Fruit fly (Drosophila melanogaster): ENCODE measurements around the gene Lkr.

Gene Lkr

DNA sequence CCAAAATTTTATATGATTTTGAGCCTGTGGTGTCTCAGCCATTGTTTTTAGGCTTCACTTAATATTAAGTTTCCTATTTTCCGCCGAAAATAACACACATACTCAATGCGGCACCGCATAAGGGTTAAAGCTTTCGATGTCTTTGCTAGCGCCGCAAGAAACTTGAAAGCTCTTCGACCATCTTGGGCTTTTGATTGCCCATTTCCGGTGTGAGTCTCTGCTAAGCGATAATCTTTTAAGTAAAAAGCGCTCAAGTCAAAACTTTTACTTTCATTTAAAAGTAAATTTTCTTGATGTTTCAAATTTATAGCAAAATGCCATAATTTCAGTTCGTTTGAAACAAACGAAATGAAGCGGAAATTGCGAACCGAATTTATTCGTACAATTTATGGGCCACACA lies 17.2 kb downstream of the Lkr start (continued):
- TF ChIP-seq row (GFP tag; IDR thresholded peaks at IDR 0.05) = peak; percentile 65; the same call in 1 of the 3 replicates
- TF ChIP-seq CG12769 (tag; optimal IDR thresholded peaks at IDR 0.05) = peak; percentile 69
- peak; percentile 65; the same call in 1 of the 2 replicates for TF ChIP-seq toy (GFP tag; IDR thresholded peaks at IDR 0.05)
- TF ChIP-seq CG2678 (tag; optimal IDR thresholded peaks at IDR 0.05) = peak; percentile 75
- TF ChIP-seq Asciz (GFP tag; optimal IDR thresholded peaks at IDR 0.05) = peak; percentile 86
- TF ChIP-seq CG11093 (GFP tag; IDR thresholded peaks at IDR 0.05) = 0 out of 3 replicates have a peak, but pooled peaks have one; percentile 29
- peak; percentile 82 for TF ChIP-seq cato (GFP tag; optimal IDR thresholded peaks at IDR 0.05; ENCODE audit: borderline replicate concordance)
- peak; percentile 93 for TF ChIP-seq otp (GFP tag; IDR thresholded peaks at IDR 0.05)
- peak; percentile 96 for TF ChIP-seq Fer1 (GFP tag; optimal IDR thresholded peaks at IDR 0.05)
- peak; percentile 89 for TF ChIP-seq CG13775 (GFP tag; optimal IDR thresholded peaks at IDR 0.05)
- TF ChIP-seq Lim3 (GFP tag; IDR thresholded peaks at IDR 0.05) = peak; percentile 28; the same call in 1 of the 2 replicates
- TF ChIP-seq MBD-R2 (GFP tag; IDR thresholded peaks at IDR 0.05) = peak; percentile 54; the same call in 1 of the 2 replicates
- peak; percentile 87 for TF ChIP-seq chm (GFP tag; IDR thresholded peaks at IDR 0.05)
- peak; percentile 60 for TF ChIP-seq aop (GFP tag; IDR thresholded peaks at IDR 0.05)
- no peak for TF ChIP-seq CG30020 (tag; optimal IDR thresholded peaks at IDR 0.05)
- no peak; the same call in 1 of the 2 replicates for TF ChIP-seq Dref (GFP tag; IDR thresholded peaks at IDR 0.05)
- TF ChIP-seq ERR (GFP tag; optimal IDR thresholded peaks at IDR 0.05) = no peak
- peak; percentile 63 for TF ChIP-seq pum (GFP tag; optimal IDR thresholded peaks at IDR 0.05)
- no peak for TF ChIP-seq nerfin-1 (tag; optimal IDR thresholded peaks at IDR 0.05)
- no peak for TF ChIP-seq fd102C (GFP tag; optimal IDR thresholded peaks at IDR 0.05)
- peak; percentile 81 for TF ChIP-seq CG15011 (GFP tag; optimal IDR thresholded peaks at IDR 0.05)
- peak; percentile 93 for TF ChIP-seq CG15514 (GFP tag; optimal IDR thresholded peaks at IDR 0.05)
- peak; percentile 66 for TF ChIP-seq CG4820 (GFP tag; optimal IDR thresholded peaks at IDR 0.05)
- peak; percentile 84 for TF ChIP-seq ttk (GFP tag; IDR thresholded peaks at IDR 0.05)
- TF ChIP-seq Dbx (GFP tag; IDR thresholded peaks at IDR 0.05) = peak; percentile 89
- peak; percentile 8 for TF ChIP-seq BEAF-32 (GFP tag; optimal IDR thresholded peaks at IDR 0.05)
- peak; percentile 39 for TF ChIP-seq Chrac-16 (GFP tag; optimal IDR thresholded peaks at IDR 0.05)
- TF ChIP-seq CG7271 (tag; optimal IDR thresholded peaks at IDR 0.05) = peak; percentile 82
- peak; percentile 85 for TF ChIP-seq Oaz (GFP tag; IDR thresholded peaks at IDR 0.05)
- peak; percentile 73 for TF ChIP-seq CG3995 (GFP tag; optimal IDR thresholded peaks at IDR 0.05)
- TF ChIP-seq CG9727 (GFP tag; optimal IDR thresholded peaks at IDR 0.05) = peak; percentile 76
- TF ChIP-seq amos (GFP tag; IDR thresholded peaks at IDR 0.05; ENCODE audit: partially characterized antibody) = no peak; the same call in 1 of the 2 replicates
- TF ChIP-seq eve (GFP tag; optimal IDR thresholded peaks at IDR 0.05) = peak in 1 of 2 experiments; percentile 36
- peak; percentile 78 for TF ChIP-seq CG17612 (GFP tag; IDR thresholded peaks at IDR 0.05)
- peak; percentile 85 for TF ChIP-seq Xbp1 (GFP tag; optimal IDR thresholded peaks at IDR 0.05)
- no peak for TF ChIP-seq CG9797 (GFP tag; optimal IDR thresholded peaks at IDR 0.05)
- peak; percentile 82 for TF ChIP-seq CG3847 (GFP tag; IDR thresholded peaks at IDR 0.05)
- TF ChIP-seq PHDP (tag; optimal IDR thresholded peaks at IDR 0.05) = peak; percentile 92
- TF ChIP-seq shn (GFP tag; optimal IDR thresholded peaks at IDR 0.05) = peak; percentile 87
- peak; percentile 69 for TF ChIP-seq Atf3 (GFP tag; optimal IDR thresholded peaks at IDR 0.05)
- peak; percentile 82 for TF ChIP-seq CG12299 (tag; optimal IDR thresholded peaks at IDR 0.05)
- peak; percentile 73 for TF ChIP-seq ranshi (GFP tag; IDR thresholded peaks at IDR 0.05)
- TF ChIP-seq CG10209 (GFP tag; optimal IDR thresholded peaks at IDR 0.05) = peak; percentile 89
- TF ChIP-seq CG1792 (GFP tag; optimal IDR thresholded peaks at IDR 0.05) = peak; percentile 79
- peak; percentile 91 for TF ChIP-seq Side (GFP tag; optimal IDR thresholded peaks at IDR 0.05)
- TF ChIP-seq CG3281 (GFP tag; optimal IDR thresholded peaks at IDR 0.05) = peak; percentile 94
- no peak for TF ChIP-seq yki (optimal IDR thresholded peaks at IDR 0.05)
- no peak for TF ChIP-seq Trl (optimal IDR thresholded peaks at IDR 0.05)
- TF ChIP-seq Trl (GFP tag; optimal IDR thresholded peaks at IDR 0.05) = peak; percentile 90
- TF ChIP-seq Dip2 (GFP tag; IDR thresholded peaks at IDR 0.05) = no peak
- TF ChIP-seq H2.0 (GFP tag; IDR thresholded peaks at IDR 0.05) = peak; percentile 61; the same call in 1 of the 2 replicates
- peak; percentile 56 for TF ChIP-seq Sry-δ (GFP tag; optimal IDR thresholded peaks at IDR 0.05)

All from whole organism, embryonic.